Worm (Caenorhabditis elegans) whole organism, L3 larva: ENCODE results near the gene F58A4.6.

Experiments used
- R02D3.7 ChIP-seq: fragments of 150-350 bp; optimal IDR thresholded peaks from 2 replicates; lab custom pipeline; 2014; ENCODE audit warnings: missing biosample characterization, missing genetic modification characterization
- ceh-82 ChIP-seq: fragments of 150-350 bp; optimal IDR thresholded peaks from 2 replicates; lab custom pipeline; 2014; ENCODE audit warnings: missing biosample characterization, missing genetic modification characterization
- egl-27 ChIP-seq: sonication (generic microtip); optimal IDR thresholded peaks from 4 replicates; lab custom pipeline; 2017; ENCODE audit warnings: missing biosample characterization, missing genetic modification reagents, missing genetic modification characterization
- elt-1 ChIP-seq: fragments of 150-350 bp; optimal IDR thresholded peaks from 2 replicates; lab custom pipeline; 2014; ENCODE audit warnings: missing biosample characterization, missing genetic modification characterization
- fos-1 ChIP-seq: fragments of 150-350 bp; optimal IDR thresholded peaks from 2 replicates; lab custom pipeline; 2014; ENCODE audit warnings: missing biosample characterization, missing genetic modification characterization
- jun-1 ChIP-seq: fragments of 150-350 bp; optimal IDR thresholded peaks from 2 replicates; lab custom pipeline; 2014; ENCODE audit warnings: missing biosample characterization, missing genetic modification reagents, missing genetic modification characterization
- mdl-1 ChIP-seq: fragments of 150-350 bp; optimal IDR thresholded peaks from 2 replicates; lab custom pipeline; 2014; ENCODE audit warnings: missing biosample characterization, missing genetic modification characterization
- nhr-28 ChIP-seq: fragments of 150-350 bp; optimal IDR thresholded peaks from 2 replicates; lab custom pipeline; 2014; ENCODE audit warnings: missing biosample characterization, missing genetic modification characterization
- pha-4 ChIP-seq: fragments of 150-350 bp; optimal IDR thresholded peaks from 2 replicates; lab custom pipeline; 2014; ENCODE audit warnings: missing biosample characterization, missing genetic modification reagents, missing genetic modification characterization
- skn-1 ChIP-seq: fragments of 150-350 bp; optimal IDR thresholded peaks from 2 replicates; lab custom pipeline; 2014; ENCODE audit warnings: missing biosample characterization, missing genetic modification characterization
- snpc-4 ChIP-seq: fragments of 150-350 bp; optimal IDR thresholded peaks from 2 replicates; lab custom pipeline; 2014; ENCODE audit warnings: missing biosample characterization, missing genetic modification characterization
- unc-39 ChIP-seq: sonication (generic microtip); optimal IDR thresholded peaks from 4 replicates; lab custom pipeline; 2017; ENCODE audit warnings: missing biosample characterization, missing genetic modification characterization

- TF ChIP-seq ceh-82 (tag; lab: Kevin White, UChicago) (no peak), R02D3.7 (tag; lab: Kevin White, UChicago) (no peak), egl-27 (tag; lab: Kevin White, UChicago) (no peak), pha-4 (tag; lab: Kevin White, UChicago) (no peak), snpc-4 (no peak), skn-1 (tag; lab: Kevin White, UChicago) (no peak), fos-1 (no peak), jun-1 (no peak), unc-39 (tag; lab: Kevin White, UChicago) (no peak), elt-1 (no peak), mdl-1 (no peak), nhr-28 (tag; lab: Kevin White, UChicago) (no peak)
These were observed 49.7 kb downstream of the F58A4.6 start for ce11 chrIII:9663943-9664342.
